Worm (Caenorhabditis elegans) whole organism, L4/young adult: ENCODE results near the gene K01A11.3.

Source experiments
- W03F9.2 ChIP-seq: fragments of 150-350 bp; optimal IDR thresholded peaks from 2 replicates; lab custom pipeline; 2014; ENCODE audit warnings: missing biosample characterization, missing genetic modification characterization
- dao-5 ChIP-seq: sonication (generic microtip); optimal IDR thresholded peaks from 2 replicates; lab custom pipeline; 2016; ENCODE audit warnings: missing genotype, missing genetic modification characterization, moderate library complexity, missing compliant biosample characterization

DNA sequence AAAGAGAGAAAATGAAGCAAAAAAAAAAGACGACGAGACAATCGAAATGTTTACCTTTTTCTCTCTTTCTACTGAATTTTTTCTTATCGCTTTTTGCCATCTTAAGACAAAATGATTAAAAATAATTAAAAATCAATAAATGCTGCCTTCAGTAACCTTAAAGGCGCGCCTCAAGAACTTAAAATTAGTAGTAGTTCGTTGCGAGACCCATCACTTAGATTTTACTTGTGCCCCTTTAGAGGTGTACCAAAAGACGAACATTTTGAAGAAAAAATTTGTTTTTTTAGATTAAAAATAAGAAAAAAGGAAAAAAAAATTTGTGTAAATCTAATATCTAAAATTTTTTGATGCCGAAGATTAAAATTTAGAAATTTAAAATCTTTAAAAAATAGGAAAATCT is 18.6 kb upstream of the K01A11.3 start:
- no peak for TF ChIP-seq dao-5 (tag; lab: Kevin White, UChicago)
- TF ChIP-seq W03F9.2 (tag; lab: Kevin White, UChicago) = no peak
